Worm (Caenorhabditis elegans): ENCODE data around the gene F09E10.5.
A peak's percentile ranks its signal among the peaks of the same experiment; 100 is the strongest.

- TF ChIP-seq ama-1 (optimal IDR thresholded peaks at IDR 0.05): peak; percentile 30
- TF ChIP-seq ZK546.5 (tag; optimal IDR thresholded peaks at IDR 0.05): no peak
- TF ChIP-seq mdl-1 (tag; optimal IDR thresholded peaks at IDR 0.05): no peak
- TF ChIP-seq elt-1 (tag; optimal IDR thresholded peaks at IDR 0.05): no peak
- TF ChIP-seq snpc-4 (tag; optimal IDR thresholded peaks at IDR 0.05): no peak
- TF ChIP-seq ceh-82 (tag; optimal IDR thresholded peaks at IDR 0.05): no peak
- no peak for TF ChIP-seq ceh-16 (tag; optimal IDR thresholded peaks at IDR 0.05)
- TF ChIP-seq lin-13 (GFP tag; optimal IDR thresholded peaks at IDR 0.05): no peak
- TF ChIP-seq skn-1 (tag; optimal IDR thresholded peaks at IDR 0.05): no peak
- TF ChIP-seq lsy-2 (tag; optimal IDR thresholded peaks at IDR 0.05): peak in 1 of 2 experiments; percentile 7
- TF ChIP-seq unc-62 (GFP tag; optimal IDR thresholded peaks at IDR 0.05): no peak
Measured at ce11 chrX:1453770-1454169, 40.4 kb downstream of the F09E10.5 start, which contains the start of gene cebp-1.
